Fruit fly (Drosophila melanogaster) whole organism, embryonic: Measurements from ENCODE around the gene SmE.
A peak's percentile ranks its signal among the peaks of the same experiment; 100 is the strongest.

Experiments
- Asciz ChIP-seq: fragments of 200-800 bp; sonication (Bioruptor generic); optimal IDR thresholded peaks from 2 replicates; lab custom pipeline; 2017; ENCODE audit warnings: missing biosample characterization, mild to moderate bottlenecking, missing genetic modification characterization, missing genetic modification reagents
- CG10654 ChIP-seq: fragments of 200-800 bp; sonication (Bioruptor generic); optimal IDR thresholded peaks from 2 replicates; lab custom pipeline; 2016; ENCODE audit warnings: missing biosample characterization, missing genetic modification characterization
- CG13775 ChIP-seq: fragments of 200-800 bp; sonication (Bioruptor generic); optimal IDR thresholded peaks from 3 replicates; lab custom pipeline; 2017; ENCODE audit warnings: missing biosample characterization, mild to moderate bottlenecking, missing genetic modification characterization
- CG15011 ChIP-seq: fragments of 200-800 bp; sonication (Bioruptor generic); optimal IDR thresholded peaks from 3 replicates; lab custom pipeline; 2018; ENCODE audit warnings: missing biosample characterization, mild to moderate bottlenecking, missing genetic modification characterization
- CG15696 ChIP-seq: fragments of 200-800 bp; sonication (Bioruptor generic); optimal IDR thresholded peaks from 2 replicates; lab custom pipeline; 2019; ENCODE audit warnings: missing biosample characterization, mild to moderate bottlenecking, missing genetic modification characterization, moderate library complexity
- CG1602 ChIP-seq: fragments of 200-800 bp; sonication (Bioruptor generic); optimal IDR thresholded peaks from 3 replicates; lab custom pipeline; 2016; ENCODE audit warnings: missing biosample characterization, missing genetic modification characterization
- CG18011 ChIP-seq: fragments of 200-800 bp; sonication (Bioruptor generic); optimal IDR thresholded peaks from 2 replicates; lab custom pipeline; 2017; ENCODE audit warnings: missing biosample characterization, missing genetic modification characterization, mild to moderate bottlenecking, moderate library complexity, missing genotype
- CG30403 ChIP-seq: fragments of 200-800 bp; sonication (Bioruptor generic); optimal IDR thresholded peaks from 3 replicates; lab custom pipeline; 2016; ENCODE audit warnings: missing biosample characterization, missing genetic modification characterization
- CG32767 ChIP-seq: fragments of 200-800 bp; sonication (Bioruptor generic); IDR thresholded peaks from 2 replicates; pipeline ENCODE4 v1.3.6; 2022; ENCODE audit warnings: missing biosample characterization, missing genetic modification characterization
- CG43689 ChIP-seq: fragments of 200-800 bp; sonication (Bioruptor generic); IDR thresholded peaks from 2 replicates; pipeline ENCODE4 v1.3.6; 2022; ENCODE audit warnings: missing biosample characterization, missing genetic modification characterization
- CG4404 ChIP-seq: fragments of 200-800 bp; sonication (Bioruptor generic); IDR thresholded peaks from 2 replicates; pipeline ENCODE4 v1.3.6; 2022; ENCODE audit warnings: missing biosample characterization, missing genetic modification characterization
- CG6854 ChIP-seq: fragments of 200-800 bp; sonication (Bioruptor generic); optimal IDR thresholded peaks from 3 replicates; lab custom pipeline; 2017; ENCODE audit warnings: missing biosample characterization, mild to moderate bottlenecking, missing genetic modification characterization
- CG8281 ChIP-seq: fragments of 200-800 bp; sonication (Bioruptor generic); optimal IDR thresholded peaks from 2 replicates; lab custom pipeline; 2018; ENCODE audit warnings: missing biosample characterization, mild to moderate bottlenecking, missing genetic modification characterization, moderate library complexity
- CG8290 ChIP-seq, 3 experiments: fragments of 200-800 bp; sonication (Bioruptor generic); optimal IDR thresholded peaks; 2 replicates each; lab custom pipeline; 2016 to 2019; ENCODE audit warnings: missing biosample characterization in 3 of 3, missing genetic modification characterization in 3 of 3, mild to moderate bottlenecking in 2 of 3, moderate library complexity in 1 of 3
- CHES-1-like ChIP-seq: fragments of 200-800 bp; sonication (Bioruptor generic); optimal IDR thresholded peaks from 2 replicates; lab custom pipeline; 2016; ENCODE audit warnings: missing biosample characterization, missing genetic modification characterization
- CoRest ChIP-seq: fragments of 200-800 bp; sonication (Bioruptor generic); optimal IDR thresholded peaks from 3 replicates; lab custom pipeline; 2018; ENCODE audit warnings: missing biosample characterization, mild to moderate bottlenecking, missing genetic modification characterization, moderate library complexity
- D19B ChIP-seq: fragments of 200-800 bp; sonication (Bioruptor generic); optimal IDR thresholded peaks from 2 replicates; lab custom pipeline; 2017; ENCODE audit warnings: missing biosample characterization, mild to moderate bottlenecking, missing genetic modification characterization
- Dad ChIP-seq: fragments of 200-800 bp; sonication (Bioruptor generic); optimal IDR thresholded peaks from 3 replicates; lab custom pipeline; 2016; ENCODE audit warnings: missing biosample characterization, missing genetic modification characterization
- Dip3 ChIP-seq: fragments of 200-800 bp; sonication (Bioruptor generic); optimal IDR thresholded peaks from 3 replicates; lab custom pipeline; 2016; ENCODE audit warnings: missing biosample characterization, missing genetic modification characterization
- Drgx ChIP-seq: fragments of 200-800 bp; sonication (Bioruptor generic); IDR thresholded peaks from 2 replicates; pipeline ENCODE4 v1.3.6; 2022; ENCODE audit warnings: missing biosample characterization, missing genetic modification characterization
- HLHmδ ChIP-seq: fragments of 200-800 bp; sonication (Bioruptor generic); optimal IDR thresholded peaks from 2 replicates; lab custom pipeline; 2018; ENCODE audit warnings: missing biosample characterization, mild to moderate bottlenecking, missing genetic modification characterization, moderate library complexity
- Hr78 ChIP-seq, 2 experiments: fragments of 200-800 bp in 1 of 2; fragments of >200 bp in 1 of 2; sonication (Bioruptor generic) in 1 of 2; optimal IDR thresholded peaks; 2 replicates each; lab custom pipeline; 2017 to 2019; ENCODE audit warnings: missing biosample characterization in 2 of 2, missing genetic modification characterization in 2 of 2, mild to moderate bottlenecking in 1 of 2, moderate library complexity in 1 of 2
- Max ChIP-seq: fragments of 200-800 bp; sonication (Bioruptor generic); optimal IDR thresholded peaks from 2 replicates; lab custom pipeline; 2016; ENCODE audit warnings: missing biosample characterization, mild to moderate bottlenecking, missing genetic modification characterization
- Mes4 ChIP-seq: fragments of 200-800 bp; sonication (Bioruptor generic); optimal IDR thresholded peaks from 2 replicates; lab custom pipeline; 2016; ENCODE audit warnings: missing biosample characterization, missing genetic modification characterization
- NC2α ChIP-seq: fragments of 200-800 bp; sonication (Bioruptor generic); optimal IDR thresholded peaks from 2 replicates; lab custom pipeline; 2016; ENCODE audit warnings: missing biosample characterization, missing genetic modification characterization
- NK7.1 ChIP-seq: fragments of 200-800 bp; sonication (Bioruptor generic); optimal IDR thresholded peaks from 3 replicates; lab custom pipeline; 2016; ENCODE audit warnings: missing biosample characterization, missing genetic modification characterization
- Nf-YC ChIP-seq: fragments of 200-800 bp; optimal IDR thresholded peaks from 3 replicates; lab custom pipeline; 2019; ENCODE audit warnings: missing biosample characterization, mild to moderate bottlenecking, missing genetic modification characterization, moderate library complexity
- Usf ChIP-seq: fragments of 200-800 bp; sonication (Bioruptor generic); optimal IDR thresholded peaks from 2 replicates; lab custom pipeline; 2017; ENCODE audit warnings: missing genotype, missing biosample characterization, missing genetic modification characterization
- Vsx1 ChIP-seq: fragments of 200-800 bp; sonication (Bioruptor generic); optimal IDR thresholded peaks from 2 replicates; lab custom pipeline; 2017; ENCODE audit warnings: missing biosample characterization, mild to moderate bottlenecking, missing genetic modification characterization, missing genetic modification reagents
- Xrp1 ChIP-seq: fragments of 200-800 bp; sonication (Bioruptor generic); IDR thresholded peaks from 2 replicates; pipeline ENCODE4 v1.3.6; 2022; ENCODE audit warnings: missing biosample characterization, missing genetic modification characterization
- btn ChIP-seq: fragments of 200-800 bp; sonication (Bioruptor generic); optimal IDR thresholded peaks from 2 replicates; lab custom pipeline; 2016; ENCODE audit warnings: missing biosample characterization, missing genetic modification characterization
- cas ChIP-seq: fragments of 200-800 bp; sonication (Bioruptor generic); IDR thresholded peaks from 2 replicates; pipeline ENCODE4 v1.3.6; 2022; ENCODE audit warnings: missing biosample characterization, missing genetic modification characterization
- corto ChIP-seq: fragments of 200-800 bp; sonication (Bioruptor generic); optimal IDR thresholded peaks from 2 replicates; lab custom pipeline; 2016; ENCODE audit warnings: missing biosample characterization, mild to moderate bottlenecking, missing genetic modification characterization, moderate library complexity
- dpn ChIP-seq, 2 experiments: fragments of 200-800 bp; sonication (Bioruptor generic); optimal IDR thresholded peaks; 3 replicates each; lab custom pipeline; 2016; ENCODE audit warnings: missing biosample characterization in 2 of 2, missing genetic modification characterization in 2 of 2
- fd3F ChIP-seq: fragments of 200-800 bp; sonication (Bioruptor generic); optimal IDR thresholded peaks from 2 replicates; lab custom pipeline; 2018; ENCODE audit warnings: missing biosample characterization, mild to moderate bottlenecking, missing genetic modification characterization, moderate library complexity
- gsb-n ChIP-seq: fragments of 200-800 bp; sonication (Bioruptor generic); optimal IDR thresholded peaks from 3 replicates; lab custom pipeline; 2018; ENCODE audit warnings: missing biosample characterization, mild to moderate bottlenecking, missing genetic modification characterization
- hb ChIP-seq: fragments of 200-800 bp; sonication (Bioruptor generic); IDR thresholded peaks from 3 replicates; pipeline ENCODE4 v1.3.6; 2022; ENCODE audit warnings: missing biosample characterization, missing genetic modification characterization; ENCODE audit not compliant: partially characterized antibody
- klu ChIP-seq: fragments of 200-800 bp; sonication (Bioruptor generic); IDR thresholded peaks from 2 replicates; pipeline ENCODE4 v1.3.6; 2022; ENCODE audit warnings: missing biosample characterization, missing genetic modification characterization
- odd ChIP-seq: fragments of 200-800 bp; sonication (Bioruptor generic); optimal IDR thresholded peaks from 2 replicates; lab custom pipeline; 2017; ENCODE audit warnings: missing biosample characterization, mild to moderate bottlenecking, missing genetic modification characterization
- otp ChIP-seq: fragments of 200-800 bp; sonication (Bioruptor generic); IDR thresholded peaks from 3 replicates; pipeline ENCODE4, ENCODE4 v1.3.6; 2022; ENCODE audit warnings: missing biosample characterization, missing genetic modification characterization
- peb ChIP-seq: fragments of 200-800 bp; sonication (Bioruptor generic); IDR thresholded peaks from 2 replicates; pipeline ENCODE4 v1.3.6; 2022; ENCODE audit warnings: missing biosample characterization, missing genetic modification characterization
- pros ChIP-seq: fragments of 200-800 bp; sonication (Bioruptor generic); optimal IDR thresholded peaks from 3 replicates; lab custom pipeline; 2019; ENCODE audit warnings: missing biosample characterization, mild to moderate bottlenecking, missing genetic modification characterization, moderate library complexity
- psq ChIP-seq: fragments of 200-800 bp; sonication (Bioruptor generic); optimal IDR thresholded peaks from 2 replicates; lab custom pipeline; 2017; ENCODE audit warnings: missing biosample characterization, missing genetic modification characterization
- shn ChIP-seq: fragments of 200-800 bp; sonication (Bioruptor generic); optimal IDR thresholded peaks from 3 replicates; lab custom pipeline; 2016; ENCODE audit warnings: missing biosample characterization, missing genetic modification characterization
- sug ChIP-seq: fragments of 200-800 bp; optimal IDR thresholded peaks from 2 replicates; lab custom pipeline; 2019; ENCODE audit warnings: missing biosample characterization, mild to moderate bottlenecking, missing genetic modification characterization, moderate library complexity
- toy ChIP-seq: fragments of 200-800 bp; sonication (Bioruptor generic); IDR thresholded peaks from 2 replicates; pipeline ENCODE4 v1.3.6; 2022; ENCODE audit warnings: missing biosample characterization, missing genetic modification characterization
- trh ChIP-seq: fragments of 200-800 bp; sonication (Bioruptor generic); optimal IDR thresholded peaks from 2 replicates; lab custom pipeline; 2016; ENCODE audit warnings: missing biosample characterization, missing genetic modification characterization
- unpg ChIP-seq: fragments of 200-800 bp; sonication (Bioruptor generic); optimal IDR thresholded peaks from 3 replicates; lab custom pipeline; 2018; ENCODE audit warnings: missing biosample characterization, mild to moderate bottlenecking, missing genetic modification characterization, moderate library complexity
- z ChIP-seq: fragments of 200-800 bp; sonication (Bioruptor generic); IDR thresholded peaks from 3 replicates; pipeline ENCODE4 v1.3.6; 2022; ENCODE audit warnings: missing biosample characterization, missing genetic modification characterization

Gene SmE

dm6 chr2L:7932091-7932769 lies 47.0 kb upstream of the SmE start (continued):
- TF ChIP-seq gsb-n (tag; lab: Kevin White, UChicago) = no peak
- TF ChIP-seq D19B (GFP tag; lab: Kevin White, UChicago) = peak; percentile 60
- peak; percentile 61 for TF ChIP-seq Max (GFP tag; lab: Kevin White, UChicago)
- no peak for TF ChIP-seq psq
- TF ChIP-seq CG8290 (GFP tag; optimal IDR thresholded peaks at IDR 0.05; lab: Kevin White, UChicago) = no peak
- peak in 1 of 2 experiments; percentile 39 for TF ChIP-seq CG8290 (tag; optimal IDR thresholded peaks at IDR 0.05; lab: Kevin White, UChicago)
- TF ChIP-seq CG13775 (GFP tag; lab: Kevin White, UChicago) = peak; percentile 42
- peak; percentile 73 for TF ChIP-seq Xrp1
- TF ChIP-seq HLHmδ (GFP tag; lab: Kevin White, UChicago) = no peak
- peak; percentile 70 for TF ChIP-seq CG30403 (GFP tag; lab: Kevin White, UChicago)
- TF ChIP-seq corto (GFP tag; lab: Kevin White, UChicago) = no peak
- TF ChIP-seq CG4404 (GFP tag; lab: Robert Waterston, UW) = peak; percentile 60
- TF ChIP-seq CG43689 (GFP tag; lab: Robert Waterston, UW) = no peak
- TF ChIP-seq Nf-YC (tag; lab: Kevin White, UChicago) = peak; percentile 62
- no peak for TF ChIP-seq Usf
- TF ChIP-seq CoRest = peak; percentile 76
- peak; percentile 59; the same call in 1 of the 2 replicates for TF ChIP-seq Drgx (GFP tag; lab: Robert Waterston, UW)
- peak; percentile 32 for TF ChIP-seq CG15696
- TF ChIP-seq dpn (GFP tag; optimal IDR thresholded peaks at IDR 0.05; lab: Kevin White, UChicago) = peak; percentile 3 to 52
- peak; percentile 63 for TF ChIP-seq unpg
- TF ChIP-seq trh (GFP tag; lab: Kevin White, UChicago) = no peak
- TF ChIP-seq Asciz = peak; percentile 69
- peak; percentile 52 for TF ChIP-seq CG6854 (GFP tag; lab: Kevin White, UChicago)
- peak; percentile 58; the same call in 1 of the 2 replicates for TF ChIP-seq toy (GFP tag; lab: Robert Waterston, UW)
- TF ChIP-seq odd (GFP tag; lab: Kevin White, UChicago) = peak; percentile 41
- TF ChIP-seq CG18011 (GFP tag; lab: Kevin White, UChicago) = no peak
- TF ChIP-seq btn (GFP tag; lab: Kevin White, UChicago) = no peak
- no peak for TF ChIP-seq Hr78 (GFP tag; optimal IDR thresholded peaks at IDR 0.05; lab: Kevin White, UChicago)
- no peak for TF ChIP-seq cas
- no peak for TF ChIP-seq z (GFP tag; lab: Robert Waterston, UW)
- TF ChIP-seq NC2α = no peak
- peak; percentile 37 for TF ChIP-seq CG1602 (GFP tag; lab: Kevin White, UChicago)
- peak; percentile 23; the same call in 1 of the 2 replicates for TF ChIP-seq CG32767 (GFP tag; lab: Robert Waterston, UW)
- TF ChIP-seq CG10654 (GFP tag; lab: Kevin White, UChicago) = peak; percentile 19
- peak; percentile 73 for TF ChIP-seq CG15011 (GFP tag; lab: Kevin White, UChicago)
- peak; percentile 37 for TF ChIP-seq fd3F (GFP tag; lab: Kevin White, UChicago)
- TF ChIP-seq Dip3 (GFP tag; lab: Kevin White, UChicago) = peak; percentile 46
- TF ChIP-seq peb (GFP tag; lab: Robert Waterston, UW) = peak; percentile 20; the same call in 1 of the 2 replicates
- no peak for TF ChIP-seq otp (GFP tag; lab: Robert Waterston, UW)
- TF ChIP-seq sug (tag; lab: Kevin White, UChicago) = peak; percentile 74
- no peak for TF ChIP-seq shn (GFP tag; lab: Kevin White, UChicago)
- TF ChIP-seq Mes4 (GFP tag; lab: Kevin White, UChicago) = no peak
- TF ChIP-seq Dad (GFP tag; lab: Kevin White, UChicago) = no peak
- no peak for TF ChIP-seq NK7.1 (GFP tag; lab: Kevin White, UChicago)
- peak; percentile 65 for TF ChIP-seq CG8281 (tag; lab: Kevin White, UChicago)
- TF ChIP-seq Vsx1 (GFP tag; lab: Kevin White, UChicago) = no peak
- peak; percentile 43 for TF ChIP-seq CHES-1-like (GFP tag; lab: Kevin White, UChicago)
- TF ChIP-seq pros (GFP tag; lab: Kevin White, UChicago) = no peak
- TF ChIP-seq klu (GFP tag; lab: Robert Waterston, UW) = peak; percentile 58
- TF ChIP-seq hb (GFP tag; lab: Robert Waterston, UW) = no peak
